Fruit fly (Drosophila melanogaster) whole organism, embryonic: Measurements from ENCODE around the gene dsd.

Source experiments
- B-H1 ChIP-seq: fragments of 200-800 bp; sonication (Bioruptor generic); IDR thresholded peaks from 3 replicates; pipeline ENCODE4 v1.3.6; 2022; ENCODE audit warnings: missing biosample characterization, missing genetic modification characterization
- Blimp-1 ChIP-seq: fragments of 200-800 bp; sonication (Bioruptor generic); optimal IDR thresholded peaks from 3 replicates; lab custom pipeline; 2018; ENCODE audit warnings: missing biosample characterization, missing genetic modification characterization, mild to moderate bottlenecking, moderate library complexity, missing genetic modification reagents
- CG10209 ChIP-seq: fragments of 200-800 bp; sonication (Bioruptor generic); optimal IDR thresholded peaks from 3 replicates; lab custom pipeline; 2017; ENCODE audit warnings: missing biosample characterization, mild to moderate bottlenecking, missing genetic modification characterization, missing genetic modification reagents
- CG11247 ChIP-seq: fragments of 200-800 bp; sonication (Bioruptor generic); IDR thresholded peaks from 2 replicates; pipeline ENCODE4 v1.3.6; 2022; ENCODE audit warnings: missing biosample characterization, missing genetic modification characterization
- CG11504 ChIP-seq: fragments of 200-800 bp; sonication (Bioruptor generic); optimal IDR thresholded peaks from 3 replicates; lab custom pipeline; 2019; ENCODE audit warnings: missing biosample characterization, mild to moderate bottlenecking, missing genetic modification characterization, moderate library complexity
- CG12299 ChIP-seq: fragments of 200-800 bp; sonication (Bioruptor generic); optimal IDR thresholded peaks from 2 replicates; lab custom pipeline; 2018; ENCODE audit warnings: missing biosample characterization, mild to moderate bottlenecking, missing genetic modification characterization
- CG15269 ChIP-seq: fragments of 200-800 bp; sonication (Bioruptor generic); optimal IDR thresholded peaks from 2 replicates; lab custom pipeline; 2018; ENCODE audit warnings: missing biosample characterization, mild to moderate bottlenecking, missing genetic modification characterization, moderate library complexity
- CG1603 ChIP-seq: fragments of 200-800 bp; sonication (Bioruptor generic); optimal IDR thresholded peaks from 2 replicates; lab custom pipeline; 2019; ENCODE audit warnings: missing biosample characterization, mild to moderate bottlenecking, missing genetic modification characterization, moderate library complexity
- CG16779 ChIP-seq: fragments of 200-800 bp; sonication (Bioruptor generic); IDR thresholded peaks from 2 replicates; pipeline ENCODE4 v1.3.6; 2022; ENCODE audit warnings: missing biosample characterization, missing genetic modification characterization
- CG17361 ChIP-seq: fragments of 200-800 bp; sonication (Bioruptor generic); IDR thresholded peaks from 3 replicates; pipeline ENCODE4 v1.3.6; 2022; ENCODE audit warnings: missing biosample characterization, missing genetic modification characterization
- CG17612 ChIP-seq: fragments of 200-800 bp; sonication (Bioruptor generic); IDR thresholded peaks from 2 replicates; pipeline ENCODE4 v1.3.6; 2022; ENCODE audit warnings: missing biosample characterization, missing genetic modification characterization
- CG18476 ChIP-seq: fragments of 200-800 bp; sonication (Bioruptor generic); optimal IDR thresholded peaks from 2 replicates; lab custom pipeline; 2016; ENCODE audit warnings: missing biosample characterization, mild to moderate bottlenecking, missing genetic modification characterization
- CG2889 ChIP-seq: fragments of 200-800 bp; sonication (Bioruptor generic); IDR thresholded peaks from 3 replicates; pipeline ENCODE4 v1.3.6; 2022; ENCODE audit warnings: missing biosample characterization, missing genetic modification characterization
- CG31365 ChIP-seq: fragments of 200-800 bp; sonication (Bioruptor generic); optimal IDR thresholded peaks from 2 replicates; lab custom pipeline; 2018; ENCODE audit warnings: missing biosample characterization, mild to moderate bottlenecking, missing genetic modification characterization
- CG34422 ChIP-seq: fragments of 200-800 bp; sonication (Bioruptor generic); IDR thresholded peaks from 3 replicates; pipeline ENCODE4 v1.3.6; 2022; ENCODE audit warnings: missing biosample characterization, missing genetic modification characterization
- CG42726 ChIP-seq: fragments of 200-800 bp; sonication (Bioruptor generic); IDR thresholded peaks from 2 replicates; pipeline ENCODE4 v1.3.6; 2022; ENCODE audit warnings: missing biosample characterization, missing genetic modification characterization; ENCODE audit not compliant: partially characterized antibody
- CG4328 ChIP-seq: fragments of 200-800 bp; sonication (Bioruptor generic); optimal IDR thresholded peaks from 3 replicates; lab custom pipeline; 2017; ENCODE audit warnings: missing biosample characterization, missing genetic modification reagents, missing genetic modification characterization
- CG5953 ChIP-seq: fragments of 200-800 bp; sonication (Bioruptor generic); IDR thresholded peaks from 2 replicates; pipeline ENCODE4 v1.3.6; 2022; ENCODE audit warnings: missing biosample characterization, missing genetic modification characterization
- CG7987 ChIP-seq: fragments of 200-800 bp; sonication (Bioruptor generic); optimal IDR thresholded peaks from 2 replicates; lab custom pipeline; 2018; ENCODE audit warnings: missing biosample characterization, mild to moderate bottlenecking, missing genetic modification characterization, moderate library complexity
- CG9932 ChIP-seq: fragments of 200-800 bp; sonication (Bioruptor generic); IDR thresholded peaks from 2 replicates; pipeline ENCODE4 v1.3.6; 2022; ENCODE audit warnings: missing biosample characterization, missing genetic modification characterization
- Dad ChIP-seq: fragments of 200-800 bp; sonication (Bioruptor generic); optimal IDR thresholded peaks from 3 replicates; lab custom pipeline; 2016; ENCODE audit warnings: missing biosample characterization, missing genetic modification characterization
- Deaf1 ChIP-seq: fragments of 200-800 bp; optimal IDR thresholded peaks from 3 replicates; lab custom pipeline; 2019; ENCODE audit warnings: missing biosample characterization, mild to moderate bottlenecking, missing genetic modification characterization, moderate library complexity
- Fer2 ChIP-seq: fragments of 200-800 bp; sonication (Bioruptor generic); optimal IDR thresholded peaks from 2 replicates; lab custom pipeline; 2018; ENCODE audit warnings: missing biosample characterization, mild to moderate bottlenecking, missing genetic modification characterization, moderate library complexity
- Gug ChIP-seq: fragments of 200-800 bp; sonication (Bioruptor generic); IDR thresholded peaks from 4 replicates; pipeline ENCODE4 v1.3.6; 2022; ENCODE audit warnings: missing biosample characterization, missing genetic modification characterization
- HmgD ChIP-seq: fragments of 200-800 bp; sonication (Bioruptor generic); optimal IDR thresholded peaks from 3 replicates; lab custom pipeline; 2016; ENCODE audit warnings: missing biosample characterization, missing genetic modification characterization
- Hsf ChIP-seq: fragments of 200-800 bp; sonication (Bioruptor generic); optimal IDR thresholded peaks from 3 replicates; lab custom pipeline; 2016; ENCODE audit warnings: missing biosample characterization, missing genetic modification characterization
- Meics ChIP-seq: fragments of 200-800 bp; sonication (Bioruptor generic); optimal IDR thresholded peaks from 2 replicates; lab custom pipeline; 2017; ENCODE audit warnings: missing biosample characterization, mild to moderate bottlenecking, missing genetic modification characterization
- NFAT ChIP-seq: fragments of 200-800 bp; sonication (Bioruptor generic); IDR thresholded peaks from 2 replicates; pipeline ENCODE4 v1.3.6; 2022; ENCODE audit warnings: missing biosample characterization, missing genetic modification characterization
- Rx ChIP-seq: fragments of 200-800 bp; sonication (Bioruptor generic); IDR thresholded peaks from 2 replicates; pipeline ENCODE4 v1.3.6; 2022; ENCODE audit warnings: missing biosample characterization, missing genetic modification characterization
- Scr ChIP-seq: fragments of 200-800 bp; sonication (Bioruptor generic); IDR thresholded peaks from 2 replicates; pipeline ENCODE4 v1.3.6; 2022; ENCODE audit warnings: missing biosample characterization, missing genetic modification characterization; ENCODE audit not compliant: partially characterized antibody
- Sox100B ChIP-seq: fragments of 200-800 bp; sonication (Bioruptor generic); optimal IDR thresholded peaks from 3 replicates; lab custom pipeline; 2018; ENCODE audit warnings: missing biosample characterization, mild to moderate bottlenecking, missing genetic modification characterization
- Xrp1 ChIP-seq: fragments of 200-800 bp; sonication (Bioruptor generic); IDR thresholded peaks from 2 replicates; pipeline ENCODE4 v1.3.6; 2022; ENCODE audit warnings: missing biosample characterization, missing genetic modification characterization
- YL-1 ChIP-seq: fragments of 200-800 bp; sonication (Bioruptor generic); optimal IDR thresholded peaks from 3 replicates; lab custom pipeline; 2017; ENCODE audit warnings: missing biosample characterization, mild to moderate bottlenecking, missing genetic modification characterization
- ab ChIP-seq: fragments of 200-800 bp; sonication (Bioruptor generic); optimal IDR thresholded peaks from 2 replicates; lab custom pipeline; 2016; ENCODE audit warnings: missing biosample characterization, missing genetic modification characterization
- ato ChIP-seq: fragments of 200-800 bp; sonication (Bioruptor generic); IDR thresholded peaks from 2 replicates; pipeline ENCODE4 v1.3.6; 2022; ENCODE audit warnings: missing biosample characterization, missing genetic modification characterization; ENCODE audit not compliant: partially characterized antibody
- btn ChIP-seq: fragments of 200-800 bp; sonication (Bioruptor generic); optimal IDR thresholded peaks from 2 replicates; lab custom pipeline; 2016; ENCODE audit warnings: missing biosample characterization, missing genetic modification characterization
- danr ChIP-seq: fragments of 200-800 bp; sonication (Bioruptor generic); IDR thresholded peaks from 2 replicates; pipeline ENCODE4 v1.3.6; 2022; ENCODE audit warnings: missing biosample characterization, missing genetic modification characterization
- dmrt99B ChIP-seq: fragments of 200-800 bp; sonication (Bioruptor generic); optimal IDR thresholded peaks from 2 replicates; lab custom pipeline; 2018; ENCODE audit warnings: missing biosample characterization, mild to moderate bottlenecking, missing genetic modification characterization, moderate library complexity
- ewg ChIP-seq: fragments of 200-800 bp; sonication (Bioruptor generic); optimal IDR thresholded peaks from 3 replicates; lab custom pipeline; 2017; ENCODE audit warnings: mild to moderate bottlenecking, missing biosample characterization, missing genetic modification reagents, missing genetic modification characterization
- eyg ChIP-seq: fragments of 200-800 bp; sonication (Bioruptor generic); optimal IDR thresholded peaks from 3 replicates; lab custom pipeline; 2016; ENCODE audit warnings: missing biosample characterization, missing genetic modification characterization
- gfzf ChIP-seq: fragments of 200-800 bp; sonication (Bioruptor generic); optimal IDR thresholded peaks from 2 replicates; lab custom pipeline; 2016; ENCODE audit warnings: missing biosample characterization, mild to moderate bottlenecking, missing genetic modification characterization, moderate library complexity
- kni ChIP-seq: fragments of 200-800 bp; sonication (Bioruptor generic); optimal IDR thresholded peaks from 3 replicates; lab custom pipeline; 2017; ENCODE audit warnings: mild to moderate bottlenecking, missing biosample characterization, missing genetic modification reagents, missing genetic modification characterization
- lola ChIP-seq, 3 experiments: fragments of >200 bp in 2 of 3; fragments of 200-800 bp in 1 of 3; sonication (Bioruptor generic) in 1 of 3; optimal IDR thresholded peaks; 2 replicates each; lab custom pipeline; 2017 to 2019; ENCODE audit warnings: missing biosample characterization in 3 of 3, missing genetic modification characterization in 3 of 3, mild to moderate bottlenecking in 1 of 3, moderate library complexity in 1 of 3
- nom ChIP-seq: fragments of 200-800 bp; sonication (Bioruptor generic); optimal IDR thresholded peaks from 2 replicates; lab custom pipeline; 2017; ENCODE audit warnings: missing biosample characterization, missing genetic modification characterization, mild to moderate bottlenecking, moderate library complexity, missing genetic modification reagents
- onecut ChIP-seq: fragments of 200-800 bp; sonication (Bioruptor generic); IDR thresholded peaks from 2 replicates; pipeline ENCODE4 v1.3.6; 2022; ENCODE audit warnings: missing biosample characterization, missing genetic modification characterization
- otp ChIP-seq: fragments of 200-800 bp; sonication (Bioruptor generic); IDR thresholded peaks from 3 replicates; pipeline ENCODE4, ENCODE4 v1.3.6; 2022; ENCODE audit warnings: missing biosample characterization, missing genetic modification characterization
- pfk ChIP-seq: fragments of 200-800 bp; sonication (Bioruptor generic); optimal IDR thresholded peaks from 2 replicates; lab custom pipeline; 2018; ENCODE audit warnings: missing biosample characterization, mild to moderate bottlenecking, missing genetic modification characterization, moderate library complexity
- pnt ChIP-seq: fragments of 200-800 bp; sonication (Bioruptor generic); optimal IDR thresholded peaks from 3 replicates; lab custom pipeline; 2016; ENCODE audit warnings: missing biosample characterization, missing genetic modification characterization
- prd ChIP-seq, 3 experiments: fragments of >200 bp in 2 of 3; fragments of 200-800 bp in 1 of 3; sonication (Bioruptor generic) in 1 of 3; optimal IDR thresholded peaks in 2 of 3; IDR thresholded peaks in 1 of 3; 2 replicates in 2 of 3; 3 replicates in 1 of 3; pipeline versions ENCODE4 v1.3.6 to Lab custom; 2017 to 2022; ENCODE audit warnings: missing biosample characterization in 1 of 3, missing genetic modification characterization in 1 of 3
- sqz ChIP-seq: fragments of 200-800 bp; sonication (Bioruptor generic); optimal IDR thresholded peaks from 3 replicates; lab custom pipeline; 2018; ENCODE audit warnings: missing biosample characterization, mild to moderate bottlenecking, missing genetic modification characterization

dsd gene

dm6 chr3R:27608000-27608399 is 804 bp upstream of the dsd start (continued):
- TF ChIP-seq Sox100B, result no peak
- TF ChIP-seq B-H1, result no peak; the same call in 2 of the 3 replicates
- no peak for TF ChIP-seq CG9932 (GFP tag; lab: Robert Waterston, UW)
- TF ChIP-seq ato (GFP tag; lab: Robert Waterston, UW), result peak; percentile 36; the same call in 1 of the 2 replicates
- no peak for TF ChIP-seq CG18476
- TF ChIP-seq CG5953 (GFP tag; lab: Robert Waterston, UW), result no peak
- TF ChIP-seq Xrp1, result no peak
- no peak for TF ChIP-seq CG15269 (tag; lab: Kevin White, UChicago)
- TF ChIP-seq lola (GFP tag; optimal IDR thresholded peaks at IDR 0.05; lab: Kevin White, UChicago), result no peak
- TF ChIP-seq CG11247, result no peak
- peak; percentile 92 for TF ChIP-seq Deaf1 (tag; lab: Kevin White, UChicago)
- no peak for TF ChIP-seq danr (GFP tag; lab: Robert Waterston, UW)
- no peak for TF ChIP-seq Hsf (GFP tag; lab: Kevin White, UChicago)
- no peak for TF ChIP-seq sqz
- TF ChIP-seq Meics (GFP tag; lab: Kevin White, UChicago), result no peak
- no peak for TF ChIP-seq gfzf
- no peak for TF ChIP-seq Rx (GFP tag; lab: Robert Waterston, UW)
- no peak for TF ChIP-seq NFAT (GFP tag; lab: Robert Waterston, UW)
- TF ChIP-seq Scr (GFP tag; lab: Robert Waterston, UW), result no peak
- TF ChIP-seq btn (GFP tag; lab: Kevin White, UChicago), result no peak
- no peak for TF ChIP-seq eyg (GFP tag; lab: Kevin White, UChicago)
- peak; percentile 7 for TF ChIP-seq CG1603
- peak; percentile 94 for TF ChIP-seq onecut (GFP tag; lab: Robert Waterston, UW)
- TF ChIP-seq ab (GFP tag; lab: Kevin White, UChicago), result no peak
- no peak for TF ChIP-seq dmrt99B (tag; lab: Kevin White, UChicago)
- TF ChIP-seq Gug, result 0 out of 4 replicates have a peak, but pooled peaks have one; percentile 7
- TF ChIP-seq CG31365 (tag; lab: Kevin White, UChicago), result peak; percentile 70
- TF ChIP-seq CG12299, result no peak
- TF ChIP-seq CG11504 (tag; lab: Kevin White, UChicago), result no peak
- TF ChIP-seq HmgD (GFP tag; lab: Kevin White, UChicago), result no peak
- TF ChIP-seq Blimp-1 (GFP tag; lab: Kevin White, UChicago), result no peak
- TF ChIP-seq CG34422, result peak; percentile 41; the same call in 1 of the 3 replicates
- TF ChIP-seq CG17612 (GFP tag; lab: Robert Waterston, UW), result no peak
- TF ChIP-seq CG17361 (GFP tag; lab: Robert Waterston, UW), result no peak
- TF ChIP-seq Dad, result no peak
- no peak for TF ChIP-seq YL-1 (GFP tag; lab: Kevin White, UChicago)
- peak; percentile 70 for TF ChIP-seq CG16779 (GFP tag; lab: Robert Waterston, UW)
- no peak for TF ChIP-seq CG2889 (GFP tag; lab: Robert Waterston, UW)
- 0 out of 3 replicates have a peak, but pooled peaks have one; percentile 15 for TF ChIP-seq otp (GFP tag; lab: Robert Waterston, UW)
- no peak for TF ChIP-seq CG10209 (GFP tag; lab: Kevin White, UChicago)
- TF ChIP-seq nom (GFP tag; lab: Kevin White, UChicago), result no peak
- TF ChIP-seq kni, result no peak
- peak; percentile 52; the same call in 1 of the 2 replicates for TF ChIP-seq CG42726 (GFP tag; lab: Robert Waterston, UW)
- no peak for TF ChIP-seq prd (optimal IDR thresholded peaks at IDR 0.05; lab: Kevin White, UChicago)
- TF ChIP-seq prd (GFP tag; IDR thresholded peaks at IDR 0.05; lab: Robert Waterston, UW), result no peak
- peak; percentile 96 for TF ChIP-seq ewg
- no peak for TF ChIP-seq pfk (GFP tag; lab: Kevin White, UChicago)
- TF ChIP-seq Fer2 (tag; lab: Kevin White, UChicago), result no peak
- no peak for TF ChIP-seq CG4328
- no peak for TF ChIP-seq CG7987
- no peak for TF ChIP-seq pnt (GFP tag; lab: Kevin White, UChicago)
